Fruit fly (Drosophila melanogaster) whole organism, prepupa: ENCODE results near the gene Polr3A.

Experiments
- CG10669 ChIP-seq: fragments of 200-800 bp; sonication (Bioruptor generic); optimal IDR thresholded peaks from 3 replicates; lab custom pipeline; 2018; ENCODE audit warnings: missing biosample characterization, mild to moderate bottlenecking, missing genetic modification characterization, moderate library complexity
- CG11902 ChIP-seq: fragments of 200-800 bp; sonication (Bioruptor generic); optimal IDR thresholded peaks from 3 replicates; lab custom pipeline; 2016; ENCODE audit warnings: missing biosample characterization, missing genetic modification characterization
- CG4318 ChIP-seq: fragments of 200-800 bp; sonication (Bioruptor generic); optimal IDR thresholded peaks from 3 replicates; lab custom pipeline; 2017; ENCODE audit warnings: missing biosample characterization, mild to moderate bottlenecking, missing genetic modification characterization
- CG8319 ChIP-seq: fragments of 200-800 bp; sonication (Bioruptor generic); optimal IDR thresholded peaks from 3 replicates; lab custom pipeline; 2016; ENCODE audit warnings: missing biosample characterization, missing genetic modification characterization
- Eip93F ChIP-seq: fragments of 200-800 bp; sonication (Bioruptor generic); optimal IDR thresholded peaks from 2 replicates; lab custom pipeline; 2016; ENCODE audit warnings: missing biosample characterization, mild to moderate bottlenecking, missing genetic modification characterization
- Ets96B ChIP-seq: fragments of 200-800 bp; optimal IDR thresholded peaks from 2 replicates; lab custom pipeline; 2019; ENCODE audit warnings: missing biosample characterization, mild to moderate bottlenecking, missing genetic modification characterization, moderate library complexity
- Lpt ChIP-seq: fragments of 200-800 bp; sonication (Bioruptor generic); optimal IDR thresholded peaks from 3 replicates; lab custom pipeline; 2016; ENCODE audit warnings: missing biosample characterization, missing genetic modification characterization
- Smox ChIP-seq: fragments of 200-800 bp; sonication (Bioruptor generic); optimal IDR thresholded peaks from 3 replicates; lab custom pipeline; 2016; ENCODE audit warnings: missing biosample characterization, missing genetic modification characterization
- Sox102F ChIP-seq: fragments of 200-800 bp; sonication (Bioruptor generic); optimal IDR thresholded peaks from 2 replicates; lab custom pipeline; 2016; ENCODE audit warnings: missing biosample characterization, mild to moderate bottlenecking, missing genetic modification characterization
- dsx ChIP-seq: fragments of 200-800 bp; optimal IDR thresholded peaks from 3 replicates; lab custom pipeline; 2019; ENCODE audit warnings: missing biosample characterization, mild to moderate bottlenecking, missing genetic modification characterization, moderate library complexity; ENCODE audit not compliant: poor library complexity, severe bottlenecking
- esn ChIP-seq: fragments of 200-800 bp; sonication (Bioruptor generic); optimal IDR thresholded peaks from 2 replicates; lab custom pipeline; 2016; ENCODE audit warnings: missing biosample characterization, mild to moderate bottlenecking, missing genetic modification characterization, moderate library complexity
- spab ChIP-seq: fragments of 200-800 bp; sonication (Bioruptor generic); optimal IDR thresholded peaks from 2 replicates; lab custom pipeline; 2017; ENCODE audit warnings: missing biosample characterization, mild to moderate bottlenecking, missing genetic modification characterization, missing genetic modification reagents
- ss ChIP-seq, 2 experiments: fragments of 200-800 bp; sonication (Bioruptor generic); optimal IDR thresholded peaks; 2 replicates in 1 of 2; 3 replicates in 1 of 2; lab custom pipeline; 2017 to 2018; ENCODE audit warnings: mild to moderate bottlenecking in 2 of 2, missing biosample characterization in 2 of 2, missing genetic modification characterization in 2 of 2, moderate library complexity in 1 of 2

dm6 chrX:15759752-15760446 is 2.9 kb upstream of the Polr3A start:
- no peak for TF ChIP-seq CG8319 (GFP tag; lab: Kevin White, UChicago)
- no peak for TF ChIP-seq Smox
- no peak for TF ChIP-seq Eip93F (GFP tag; lab: Kevin White, UChicago)
- TF ChIP-seq Ets96B (tag; lab: Kevin White, UChicago) = no peak
- no peak for TF ChIP-seq dsx (GFP tag; lab: Kevin White, UChicago)
- TF ChIP-seq spab (GFP tag; lab: Kevin White, UChicago) = no peak
- no peak for TF ChIP-seq CG10669 (GFP tag; lab: Kevin White, UChicago)
- TF ChIP-seq esn (GFP tag; lab: Kevin White, UChicago) = no peak
- TF ChIP-seq Sox102F (GFP tag; lab: Kevin White, UChicago) = no peak
- TF ChIP-seq CG4318 (GFP tag; lab: Kevin White, UChicago) = no peak
- TF ChIP-seq Lpt (GFP tag; lab: Kevin White, UChicago) = no peak
- TF ChIP-seq ss (GFP tag; optimal IDR thresholded peaks at IDR 0.05; lab: Kevin White, UChicago) = no peak
- TF ChIP-seq CG11902 (GFP tag; lab: Kevin White, UChicago) = no peak
